Fruit fly (Drosophila melanogaster): ENCODE measurements around the gene CG17803.

dm6 chr3R:17789937-17790336 is 11.4 kb downstream of the CG17803 start:
- TF ChIP-seq Ets98B (GFP tag; IDR thresholded peaks at IDR 0.05), result no peak
- no peak for TF ChIP-seq CG12605 (GFP tag; IDR thresholded peaks at IDR 0.05)

Measured in whole organism, pupa.